Worm (Caenorhabditis elegans) whole organism, L1 larva: Measurements from ENCODE around the gene F38E11.9.

ENCODE experiments used
- ces-1 ChIP-seq: fragments of 150-350 bp; optimal IDR thresholded peaks from 2 replicates; lab custom pipeline; 2014; ENCODE audit warnings: missing biosample characterization, missing genetic modification reagents, missing genetic modification characterization
- dpl-1 ChIP-seq, 3 experiments: fragments of 150-350 bp in 2 of 3; sonication (generic microtip) in 1 of 3; optimal IDR thresholded peaks; 2 replicates each; lab custom pipeline; 2014 to 2017; ENCODE audit warnings: missing biosample characterization in 3 of 3, missing genetic modification characterization in 3 of 3, missing genetic modification reagents in 3 of 3
- elt-3 ChIP-seq, 6 experiments: fragments of 150-350 bp in 1 of 6; sonication (generic microtip); optimal IDR thresholded peaks; 2 replicates each; lab custom pipeline; 2017 to 2018; ENCODE audit warnings: missing biosample characterization in 6 of 6, missing genetic modification characterization in 6 of 6, inconsistent platforms in 1 of 6
- lin-39 ChIP-seq: fragments of 150-350 bp; optimal IDR thresholded peaks from 2 replicates; lab custom pipeline; 2014; ENCODE audit warnings: missing biosample characterization, missing genetic modification reagents, missing genetic modification characterization
- nhr-11 ChIP-seq: fragments of 150-350 bp; optimal IDR thresholded peaks from 2 replicates; lab custom pipeline; 2014; ENCODE audit warnings: missing biosample characterization, missing genetic modification characterization
- nhr-28 ChIP-seq: fragments of 150-350 bp; optimal IDR thresholded peaks from 2 replicates; lab custom pipeline; 2014; ENCODE audit warnings: missing biosample characterization, missing genetic modification characterization
- nhr-76 ChIP-seq: sonication (generic microtip); optimal IDR thresholded peaks from 2 replicates; lab custom pipeline; 2017; ENCODE audit warnings: missing biosample characterization, missing genetic modification characterization
- nhr-77 ChIP-seq: fragments of 150-350 bp; optimal IDR thresholded peaks from 2 replicates; lab custom pipeline; 2014; ENCODE audit warnings: missing biosample characterization, missing genetic modification characterization
- nhr-85 ChIP-seq: sonication (generic microtip); peaks from one replicate; lab custom pipeline; 2016; ENCODE audit warnings: missing genetic modification characterization, inconsistent platforms, missing compliant biosample characterization
- sptf-1 ChIP-seq: fragments of 150-350 bp; optimal IDR thresholded peaks from 2 replicates; lab custom pipeline; 2014; ENCODE audit warnings: missing biosample characterization, missing genetic modification characterization
- unc-62 ChIP-seq: fragments of 150-350 bp; optimal IDR thresholded peaks from 2 replicates; lab custom pipeline; 2014; ENCODE audit warnings: missing biosample characterization, missing genetic modification reagents, missing genetic modification characterization

DNA sequence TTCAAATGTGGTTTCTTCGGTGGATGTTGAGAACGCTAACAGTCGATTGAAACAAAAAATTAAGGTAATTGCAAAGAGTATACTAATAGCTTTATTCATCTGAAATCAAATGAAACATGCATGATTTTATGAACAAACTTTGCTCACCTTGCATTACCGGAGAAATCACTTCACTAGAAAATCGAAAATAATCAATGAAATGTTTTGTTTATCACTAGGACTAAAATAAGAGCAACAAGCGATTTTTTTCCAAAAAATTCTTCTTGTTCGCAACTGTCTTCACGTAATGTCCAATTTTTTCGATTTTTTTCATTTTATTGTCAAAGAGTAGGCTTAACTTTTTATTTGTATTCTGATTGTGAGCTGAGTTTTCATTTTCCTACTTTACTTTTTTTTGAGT is 21.4 kb downstream of the F38E11.9 start, which contains the start of gene F56D5.9:
- TF ChIP-seq nhr-76 (tag; lab: Kevin White, UChicago) = no peak
- no peak for TF ChIP-seq nhr-11 (tag; lab: Kevin White, UChicago)
- no peak for TF ChIP-seq nhr-28 (tag; lab: Kevin White, UChicago)
- no peak for TF ChIP-seq nhr-85 (tag; lab: Kevin White, UChicago)
- TF ChIP-seq lin-39 = no peak
- no peak for TF ChIP-seq elt-3 (tag; optimal IDR thresholded peaks at IDR 0.05; lab: Kevin White, UChicago)
- TF ChIP-seq ces-1 (GFP tag; lab: Kevin White, UChicago) = no peak
- no peak for TF ChIP-seq nhr-77 (tag; lab: Kevin White, UChicago)
- no peak for TF ChIP-seq unc-62 (GFP tag; lab: Kevin White, UChicago)
- no peak for TF ChIP-seq sptf-1 (tag; lab: Kevin White, UChicago)
- TF ChIP-seq dpl-1 (GFP tag; optimal IDR thresholded peaks at IDR 0.05; lab: Kevin White, UChicago) = no peak
